Fruit fly (Drosophila melanogaster) whole organism, embryonic: ENCODE data around the gene mRpL14.
A peak's percentile ranks its signal among the peaks of the same experiment; 100 is the strongest.

ENCODE experiments used
- ATbp ChIP-seq: fragments of 200-800 bp; sonication (Bioruptor generic); optimal IDR thresholded peaks from 2 replicates; lab custom pipeline; 2017; ENCODE audit warnings: missing biosample characterization, mild to moderate bottlenecking, missing genetic modification characterization, missing genetic modification reagents
- Adf1 ChIP-seq: fragments of 200-800 bp; sonication (Bioruptor generic); IDR thresholded peaks from 2 replicates; pipeline ENCODE4 v1.3.6; 2022; ENCODE audit warnings: missing biosample characterization, missing genetic modification characterization
- CG10431 ChIP-seq: fragments of 200-800 bp; sonication (Bioruptor generic); optimal IDR thresholded peaks from 3 replicates; lab custom pipeline; 2018; ENCODE audit warnings: missing biosample characterization, mild to moderate bottlenecking, missing genetic modification characterization
- CG10543 ChIP-seq: fragments of 200-800 bp; sonication (Bioruptor generic); optimal IDR thresholded peaks from 3 replicates; lab custom pipeline; 2017; ENCODE audit warnings: missing biosample characterization, mild to moderate bottlenecking, missing genetic modification characterization, moderate library complexity
- CG11247 ChIP-seq: fragments of 200-800 bp; sonication (Bioruptor generic); IDR thresholded peaks from 2 replicates; pipeline ENCODE4 v1.3.6; 2022; ENCODE audit warnings: missing biosample characterization, missing genetic modification characterization
- CG11695 ChIP-seq: fragments of 200-800 bp; sonication (Bioruptor generic); IDR thresholded peaks from 3 replicates; pipeline ENCODE4 v1.3.6; 2022; ENCODE audit warnings: missing biosample characterization, missing genetic modification characterization
- CG12769 ChIP-seq: fragments of 200-800 bp; sonication (Bioruptor generic); optimal IDR thresholded peaks from 2 replicates; lab custom pipeline; 2019; ENCODE audit warnings: missing biosample characterization, mild to moderate bottlenecking, missing genetic modification characterization, moderate library complexity
- CG14050 ChIP-seq: fragments of 200-800 bp; sonication (Bioruptor generic); IDR thresholded peaks from 3 replicates; pipeline ENCODE4 v1.3.6; 2022; ENCODE audit warnings: missing biosample characterization, missing genetic modification characterization
- CG14710 ChIP-seq: fragments of 200-800 bp; sonication (Bioruptor generic); optimal IDR thresholded peaks from 3 replicates; lab custom pipeline; 2019; ENCODE audit warnings: missing biosample characterization, mild to moderate bottlenecking, missing genetic modification characterization, moderate library complexity
- CG15011 ChIP-seq: fragments of 200-800 bp; sonication (Bioruptor generic); optimal IDR thresholded peaks from 3 replicates; lab custom pipeline; 2018; ENCODE audit warnings: missing biosample characterization, mild to moderate bottlenecking, missing genetic modification characterization
- CG15514 ChIP-seq: fragments of 200-800 bp; sonication (Bioruptor generic); optimal IDR thresholded peaks from 3 replicates; lab custom pipeline; 2017; ENCODE audit warnings: missing biosample characterization, missing genetic modification characterization, mild to moderate bottlenecking, moderate library complexity, missing genetic modification reagents
- CG17186 ChIP-seq: fragments of 200-800 bp; sonication (Bioruptor generic); optimal IDR thresholded peaks from 3 replicates; lab custom pipeline; 2017; ENCODE audit warnings: missing biosample characterization, missing genetic modification reagents, missing genetic modification characterization
- CG3163 ChIP-seq: fragments of 200-800 bp; sonication (Bioruptor generic); optimal IDR thresholded peaks from 3 replicates; lab custom pipeline; 2016; ENCODE audit warnings: missing biosample characterization, missing genetic modification characterization
- CG4360 ChIP-seq: fragments of 200-800 bp; sonication (Bioruptor generic); IDR thresholded peaks from 2 replicates; pipeline ENCODE4 v1.3.6; 2022; ENCODE audit warnings: missing biosample characterization, missing genetic modification characterization
- CG6683 ChIP-seq: fragments of 200-800 bp; sonication (Bioruptor generic); optimal IDR thresholded peaks from 2 replicates; lab custom pipeline; 2017; ENCODE audit warnings: missing biosample characterization, mild to moderate bottlenecking, missing genetic modification characterization, missing genetic modification reagents
- CG6813 ChIP-seq: fragments of 200-800 bp; sonication (Bioruptor generic); optimal IDR thresholded peaks from 2 replicates; lab custom pipeline; 2017; ENCODE audit warnings: missing biosample characterization, missing genetic modification characterization, mild to moderate bottlenecking, moderate library complexity, missing genetic modification reagents
- CG7786 ChIP-seq: fragments of 200-800 bp; sonication (Bioruptor generic); optimal IDR thresholded peaks from 2 replicates; lab custom pipeline; 2016; ENCODE audit warnings: missing biosample characterization, missing genetic modification characterization
- CG8290 ChIP-seq, 3 experiments: fragments of 200-800 bp; sonication (Bioruptor generic); optimal IDR thresholded peaks; 2 replicates each; lab custom pipeline; 2016 to 2019; ENCODE audit warnings: missing biosample characterization in 3 of 3, missing genetic modification characterization in 3 of 3, mild to moderate bottlenecking in 2 of 3, moderate library complexity in 1 of 3
- D19B ChIP-seq: fragments of 200-800 bp; sonication (Bioruptor generic); optimal IDR thresholded peaks from 2 replicates; lab custom pipeline; 2017; ENCODE audit warnings: missing biosample characterization, mild to moderate bottlenecking, missing genetic modification characterization
- Deaf1 ChIP-seq: fragments of 200-800 bp; optimal IDR thresholded peaks from 3 replicates; lab custom pipeline; 2019; ENCODE audit warnings: missing biosample characterization, mild to moderate bottlenecking, missing genetic modification characterization, moderate library complexity
- ERR ChIP-seq: fragments of 200-800 bp; sonication (Bioruptor generic); optimal IDR thresholded peaks from 2 replicates; lab custom pipeline; 2016; ENCODE audit warnings: missing biosample characterization, missing genetic modification characterization
- HmgZ ChIP-seq: fragments of 200-800 bp; sonication (Bioruptor generic); optimal IDR thresholded peaks from 2 replicates; lab custom pipeline; 2018; ENCODE audit warnings: missing biosample characterization, mild to moderate bottlenecking, missing genetic modification characterization
- Hr39 ChIP-seq: fragments of >200 bp; optimal IDR thresholded peaks from 2 replicates; lab custom pipeline; 2017
- Nf-YC ChIP-seq: fragments of 200-800 bp; optimal IDR thresholded peaks from 3 replicates; lab custom pipeline; 2019; ENCODE audit warnings: missing biosample characterization, mild to moderate bottlenecking, missing genetic modification characterization, moderate library complexity
- NfI ChIP-seq: fragments of 200-800 bp; sonication (Bioruptor generic); optimal IDR thresholded peaks from 3 replicates; lab custom pipeline; 2018; ENCODE audit warnings: missing biosample characterization, mild to moderate bottlenecking, missing genetic modification characterization, moderate library complexity
- Scr ChIP-seq: fragments of 200-800 bp; sonication (Bioruptor generic); IDR thresholded peaks from 2 replicates; pipeline ENCODE4 v1.3.6; 2022; ENCODE audit warnings: missing biosample characterization, missing genetic modification characterization; ENCODE audit not compliant: partially characterized antibody
- Side ChIP-seq: fragments of 200-800 bp; sonication (Bioruptor generic); optimal IDR thresholded peaks from 2 replicates; lab custom pipeline; 2016; ENCODE audit warnings: missing biosample characterization, missing genetic modification characterization
- Taf1 ChIP-seq: fragments of 200-800 bp; sonication (Bioruptor generic); IDR thresholded peaks from 2 replicates; pipeline ENCODE4 v1.3.6; 2022; ENCODE audit warnings: missing biosample characterization, missing genetic modification characterization
- Vsx1 ChIP-seq: fragments of 200-800 bp; sonication (Bioruptor generic); optimal IDR thresholded peaks from 2 replicates; lab custom pipeline; 2017; ENCODE audit warnings: missing biosample characterization, mild to moderate bottlenecking, missing genetic modification characterization, missing genetic modification reagents
- Xbp1 ChIP-seq: fragments of 200-800 bp; sonication (Bioruptor generic); optimal IDR thresholded peaks from 3 replicates; lab custom pipeline; 2016; ENCODE audit warnings: missing biosample characterization, mild to moderate bottlenecking, missing genetic modification characterization
- ab ChIP-seq: fragments of 200-800 bp; sonication (Bioruptor generic); optimal IDR thresholded peaks from 2 replicates; lab custom pipeline; 2016; ENCODE audit warnings: missing biosample characterization, missing genetic modification characterization
- abd-A ChIP-seq: fragments of 200-800 bp; sonication (Bioruptor generic); optimal IDR thresholded peaks from 3 replicates; lab custom pipeline; 2019; ENCODE audit warnings: missing biosample characterization, mild to moderate bottlenecking, missing genetic modification characterization, moderate library complexity
- amos ChIP-seq: fragments of 200-800 bp; sonication (Bioruptor generic); IDR thresholded peaks from 2 replicates; pipeline ENCODE4 v1.3.6; 2022; ENCODE audit warnings: missing biosample characterization, missing genetic modification characterization; ENCODE audit not compliant: partially characterized antibody
- cad ChIP-seq: fragments of >200 bp; optimal IDR thresholded peaks from 2 replicates; lab custom pipeline; 2017; ENCODE audit warnings: missing biosample characterization, missing genetic modification characterization
- cg ChIP-seq: fragments of 200-800 bp; sonication (Bioruptor generic); optimal IDR thresholded peaks from 3 replicates; lab custom pipeline; 2019; ENCODE audit warnings: missing biosample characterization, mild to moderate bottlenecking, missing genetic modification characterization, moderate library complexity
- chinmo ChIP-seq: fragments of 200-800 bp; sonication (Bioruptor generic); IDR thresholded peaks from 4 replicates; pipeline ENCODE4 v1.3.6; 2022; ENCODE audit warnings: missing biosample characterization, missing genetic modification characterization; ENCODE audit not compliant: partially characterized antibody
- ci ChIP-seq: fragments of 200-800 bp; sonication (Bioruptor generic); IDR thresholded peaks from 3 replicates; pipeline ENCODE4 v1.3.6; 2022; ENCODE audit warnings: missing biosample characterization, missing genetic modification characterization
- gcm ChIP-seq: fragments of 200-800 bp; sonication (Bioruptor generic); optimal IDR thresholded peaks from 2 replicates; lab custom pipeline; 2019; ENCODE audit warnings: missing biosample characterization, mild to moderate bottlenecking, missing genetic modification characterization, moderate library complexity
- gt ChIP-seq: fragments of 200-800 bp; sonication (Bioruptor generic); IDR thresholded peaks from 2 replicates; pipeline ENCODE4 v1.3.6; 2022; ENCODE audit warnings: missing biosample characterization, missing genetic modification characterization
- kay ChIP-seq: fragments of 200-800 bp; sonication (Bioruptor generic); optimal IDR thresholded peaks from 2 replicates; lab custom pipeline; 2016; ENCODE audit warnings: missing biosample characterization, missing genetic modification characterization
- nom ChIP-seq: fragments of 200-800 bp; sonication (Bioruptor generic); optimal IDR thresholded peaks from 2 replicates; lab custom pipeline; 2017; ENCODE audit warnings: missing biosample characterization, missing genetic modification characterization, mild to moderate bottlenecking, moderate library complexity, missing genetic modification reagents
- odd ChIP-seq: fragments of 200-800 bp; sonication (Bioruptor generic); optimal IDR thresholded peaks from 2 replicates; lab custom pipeline; 2017; ENCODE audit warnings: missing biosample characterization, mild to moderate bottlenecking, missing genetic modification characterization
- repo ChIP-seq: fragments of 200-800 bp; sonication (Bioruptor generic); optimal IDR thresholded peaks from 2 replicates; lab custom pipeline; 2016; ENCODE audit warnings: missing biosample characterization, missing genetic modification characterization
- sna ChIP-seq: fragments of 200-800 bp; sonication (Bioruptor generic); IDR thresholded peaks from 2 replicates; pipeline ENCODE4 v1.3.6; 2022; ENCODE audit warnings: missing biosample characterization, missing genetic modification characterization; ENCODE audit not compliant: partially characterized antibody
- stc ChIP-seq: fragments of 200-800 bp; sonication (Bioruptor generic); IDR thresholded peaks from 2 replicates; pipeline ENCODE4 v1.3.6; 2022; ENCODE audit warnings: missing biosample characterization, missing genetic modification characterization
- toy ChIP-seq: fragments of 200-800 bp; sonication (Bioruptor generic); IDR thresholded peaks from 2 replicates; pipeline ENCODE4 v1.3.6; 2022; ENCODE audit warnings: missing biosample characterization, missing genetic modification characterization
- trh ChIP-seq: fragments of 200-800 bp; sonication (Bioruptor generic); optimal IDR thresholded peaks from 2 replicates; lab custom pipeline; 2016; ENCODE audit warnings: missing biosample characterization, missing genetic modification characterization

mRpL14 gene

dm6 chrX:2317347-2317832, 27.1 kb downstream of the mRpL14 start (continued):
- TF ChIP-seq CG7786 (GFP tag; lab: Kevin White, UChicago) (no peak), CG3163 (GFP tag; lab: Kevin White, UChicago) (peak; percentile 94), CG11695 (GFP tag; lab: Robert Waterston, UW) (peak; percentile 36; the same call in 1 of the 3 replicates), CG4360 (GFP tag; lab: Robert Waterston, UW) (peak; percentile 43; the same call in 1 of the 2 replicates), Hr39 (peak; percentile 60), toy (no peak), ci (peak; percentile 61; the same call in 2 of the 3 replicates), Xbp1 (GFP tag; lab: Kevin White, UChicago) (no peak), CG15011 (GFP tag; lab: Kevin White, UChicago) (no peak), CG6813 (GFP tag; lab: Kevin White, UChicago) (peak; percentile 22), abd-A (tag; lab: Kevin White, UChicago) (peak; percentile 0), kay (GFP tag; lab: Kevin White, UChicago) (no peak), gcm (peak; percentile 27), ATbp (GFP tag; lab: Kevin White, UChicago) (peak; percentile 41), repo (GFP tag; lab: Kevin White, UChicago) (peak; percentile 1), sna (GFP tag; lab: Robert Waterston, UW) (no peak), Taf1 (GFP tag; lab: Robert Waterston, UW) (no peak), CG15514 (peak; percentile 48), D19B (GFP tag; lab: Kevin White, UChicago) (no peak), chinmo (GFP tag; lab: Robert Waterston, UW) (peak; percentile 90), cad (GFP tag; lab: Kevin White, UChicago) (peak; percentile 44), ab (no peak), gt (GFP tag; lab: Robert Waterston, UW) (no peak), CG8290 (GFP tag; optimal IDR thresholded peaks at IDR 0.05; lab: Kevin White, UChicago) (no peak), CG8290 (tag; optimal IDR thresholded peaks at IDR 0.05; lab: Kevin White, UChicago) (peak in 1 of 2 experiments; percentile 17), CG12769 (tag; lab: Kevin White, UChicago) (peak; percentile 64), CG14050 (GFP tag; lab: Robert Waterston, UW) (no peak), Nf-YC (tag; lab: Kevin White, UChicago) (peak; percentile 9), nom (GFP tag; lab: Kevin White, UChicago) (peak; percentile 57), odd (GFP tag; lab: Kevin White, UChicago) (peak; percentile 15), CG6683 (GFP tag; lab: Kevin White, UChicago) (peak; percentile 8), HmgZ (tag; lab: Kevin White, UChicago) (peak; percentile 36), Scr (GFP tag; lab: Robert Waterston, UW) (peak; percentile 31), CG14710 (tag; lab: Kevin White, UChicago) (no peak), ERR (GFP tag; lab: Kevin White, UChicago) (peak; percentile 33), CG11247 (GFP tag; lab: Robert Waterston, UW) (no peak), Vsx1 (no peak), Adf1 (GFP tag; lab: Robert Waterston, UW) (peak; percentile 74), cg (peak; percentile 79), Side (GFP tag; lab: Kevin White, UChicago) (no peak), CG10431 (peak; percentile 49), NfI (GFP tag; lab: Kevin White, UChicago) (no peak), CG17186 (GFP tag; lab: Kevin White, UChicago) (no peak), amos (GFP tag; lab: Robert Waterston, UW) (no peak), stc (GFP tag; lab: Robert Waterston, UW) (peak; percentile 17; the same call in 1 of the 2 replicates), CG10543 (GFP tag; lab: Kevin White, UChicago) (peak; percentile 11), trh (GFP tag; lab: Kevin White, UChicago) (no peak), Deaf1 (tag; lab: Kevin White, UChicago) (peak; percentile 28)
- TF ChIP-seq, all 482 proteins: peak for 92
